Worm (Caenorhabditis elegans): Measurements from ENCODE around the gene W07G4.5.

- no peak for TF ChIP-seq W03F9.2 (tag; optimal IDR thresholded peaks at IDR 0.05)
- TF ChIP-seq him-1 (tag; optimal IDR thresholded peaks at IDR 0.05), result no peak
- no peak for TF ChIP-seq dao-5 (tag; optimal IDR thresholded peaks at IDR 0.05)
These were observed 1.4 kb downstream of the W07G4.5 start, which contains the start of gene W07G4.8 for ce11 chrV:13049149-13049610.
